Fruit fly (Drosophila melanogaster) Kc167 (cell line): ENCODE data around the gene Saf-B.

Experiments used
- Myc ChIP-seq: fragments of >200 bp; optimal IDR thresholded peaks from 2 replicates; lab custom pipeline; 2017; ENCODE audit warnings: missing external identifiers
- Sin3A ChIP-seq: fragments of >200 bp; optimal IDR thresholded peaks from 2 replicates; lab custom pipeline; 2018; ENCODE audit warnings: missing external identifiers
- h ChIP-seq: fragments of >200 bp; optimal IDR thresholded peaks from 3 replicates; lab custom pipeline; 2018; ENCODE audit warnings: missing external identifiers
- insv ChIP-seq: fragments of >200 bp; optimal IDR thresholded peaks from 3 replicates; lab custom pipeline; 2018; ENCODE audit warnings: missing external identifiers
- psq ChIP-seq: fragments of >200 bp; optimal IDR thresholded peaks from 2 replicates; lab custom pipeline; 2017; ENCODE audit warnings: missing external identifiers
- ttk ChIP-seq: sonication (Bioruptor generic); optimal IDR thresholded peaks from 2 replicates; lab custom pipeline; 2017; ENCODE audit warnings: missing external identifiers

Saf-B gene

dm6 chr3R:24816993-24817854 is at the start of gene Saf-B, which contains the start of gene CG5808:
Saf-B (plus strand) TSS chr3R:24817464.
CG5808 (minus strand) TSS chr3R:24817007.
- TF ChIP-seq Sin3A (lab: Kevin White, UChicago) (no peak), ttk (lab: Kevin White, UChicago) (no peak), Myc (lab: Kevin White, UChicago) (no peak), insv (lab: Kevin White, UChicago) (no peak), h (no peak), psq (no peak)

- TF ChIP-seq insv (lab: Kevin White, UChicago), result no peak
- no peak for TF ChIP-seq ttk (lab: Kevin White, UChicago)
- no peak for TF ChIP-seq Myc (lab: Kevin White, UChicago)
- TF ChIP-seq h, result no peak
- no peak for TF ChIP-seq Sin3A (lab: Kevin White, UChicago)
- no peak for TF ChIP-seq psq
Measured at dm6 chr3R:24767667-24768340, 49.5 kb upstream of the Saf-B start.

dm6 chr3R:24768538-24769401 is 48.5 kb upstream of the Saf-B start, which contains the start of gene CG13631:
CG13631 (plus strand) TSS chr3R:24769351.
- no peak for TF ChIP-seq ttk (lab: Kevin White, UChicago)
- no peak for TF ChIP-seq h
- TF ChIP-seq insv (lab: Kevin White, UChicago), result no peak
- no peak for TF ChIP-seq psq
- no peak for TF ChIP-seq Myc (lab: Kevin White, UChicago)
- TF ChIP-seq Sin3A (lab: Kevin White, UChicago), result no peak

dm6 chr3R:24769601-24770000 is 47.7 kb upstream of the Saf-B start:
- TF ChIP-seq insv (lab: Kevin White, UChicago) (no peak), ttk (lab: Kevin White, UChicago) (peak; percentile 48)

dm6 chr3R:24771273-24772231 is 45.7 kb upstream of the Saf-B start, which contains the start of gene CG42331:
CG42331 (plus strand) TSS chr3R:24772181.
- TF ChIP-seq Myc (lab: Kevin White, UChicago), result no peak
- TF ChIP-seq Sin3A (lab: Kevin White, UChicago), result no peak
- TF ChIP-seq psq, result no peak
- TF ChIP-seq insv (lab: Kevin White, UChicago), result no peak
- no peak for TF ChIP-seq ttk (lab: Kevin White, UChicago)
- TF ChIP-seq h, result no peak

dm6 chr3R:24773016-24773415 is 44.2 kb upstream of the Saf-B start:
- TF ChIP-seq insv (lab: Kevin White, UChicago) (no peak), Sin3A (lab: Kevin White, UChicago) (no peak)

- TF ChIP-seq insv (lab: Kevin White, UChicago) (no peak), ttk (lab: Kevin White, UChicago) (no peak), Sin3A (lab: Kevin White, UChicago) (no peak), psq (no peak), h (no peak), Myc (lab: Kevin White, UChicago) (no peak)
Measured at dm6 chr3R:24773422-24773821, 43.8 kb upstream of the Saf-B start.

- TF ChIP-seq h, result no peak
- TF ChIP-seq psq, result no peak
- TF ChIP-seq Myc (lab: Kevin White, UChicago), result no peak
- no peak for TF ChIP-seq insv (lab: Kevin White, UChicago)
- no peak for TF ChIP-seq Sin3A (lab: Kevin White, UChicago)
- TF ChIP-seq ttk (lab: Kevin White, UChicago), result no peak
Measured at dm6 chr3R:24777101-24777500, 40.2 kb upstream of the Saf-B start.

- no peak for TF ChIP-seq insv (lab: Kevin White, UChicago)
- TF ChIP-seq Myc (lab: Kevin White, UChicago), result no peak
- TF ChIP-seq h, result no peak
- no peak for TF ChIP-seq Sin3A (lab: Kevin White, UChicago)
- TF ChIP-seq ttk (lab: Kevin White, UChicago), result no peak
- TF ChIP-seq psq, result no peak
Measured at dm6 chr3R:24778218-24778739, 39.0 kb upstream of the Saf-B start.

dm6 chr3R:24787042-24787565 is 30.2 kb upstream of the Saf-B start, which contains the start of gene CG5805:
CG5805 (minus strand) TSS chr3R:24787421.
- no peak for TF ChIP-seq Myc (lab: Kevin White, UChicago)
- no peak for TF ChIP-seq psq
- TF ChIP-seq h, result no peak
- TF ChIP-seq ttk (lab: Kevin White, UChicago), result no peak
- no peak for TF ChIP-seq insv (lab: Kevin White, UChicago)
- no peak for TF ChIP-seq Sin3A (lab: Kevin White, UChicago)
